Worm (Caenorhabditis elegans): ENCODE measurements around the gene C35D10.10.

DNA sequence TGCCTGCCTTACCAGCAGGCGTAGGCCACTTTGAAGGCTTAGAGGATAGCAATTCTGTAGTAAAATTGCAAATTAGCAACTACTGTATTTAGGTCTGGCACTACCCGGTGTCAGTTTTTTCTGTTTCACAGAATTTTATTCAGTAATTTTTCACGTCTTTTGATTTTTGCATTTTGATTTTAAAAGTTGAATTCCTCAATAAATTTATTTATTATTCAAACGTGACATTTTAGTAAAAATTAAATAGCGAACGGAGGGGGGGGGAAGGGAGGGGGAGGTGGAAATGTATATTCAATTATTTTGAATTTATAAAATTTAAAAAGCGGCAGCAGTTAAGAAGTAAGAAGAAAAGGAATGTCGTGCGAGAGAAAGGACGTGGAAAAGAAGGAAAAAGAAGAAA is 44.4 kb downstream of the C35D10.10 start, which contains the start of gene F26A1.4:
- no peak for TF ChIP-seq pqm-1 (tag; optimal IDR thresholded peaks at IDR 0.05)
- no peak for TF ChIP-seq sptf-1 (tag; optimal IDR thresholded peaks at IDR 0.05)
- TF ChIP-seq tlp-1 (tag; optimal IDR thresholded peaks at IDR 0.05) = no peak
- no peak for TF ChIP-seq nhr-90 (tag; optimal IDR thresholded peaks at IDR 0.05; ENCODE audit: poor library complexity)
- no peak for TF ChIP-seq nhr-237 (tag; optimal IDR thresholded peaks at IDR 0.05)
- no peak for TF ChIP-seq vab-15 (tag; optimal IDR thresholded peaks at IDR 0.05)
- TF ChIP-seq nhr-12 (tag; optimal IDR thresholded peaks at IDR 0.05) = no peak
- no peak for TF ChIP-seq nhr-77 (tag; optimal IDR thresholded peaks at IDR 0.05)

All from whole organism, L1 larva.